Worm (Caenorhabditis elegans) whole organism, L4/young adult: ENCODE results near the gene pmp-2.

ENCODE experiments used
- W03F9.2 ChIP-seq: fragments of 150-350 bp; optimal IDR thresholded peaks from 2 replicates; lab custom pipeline; 2014; ENCODE audit warnings: missing biosample characterization, missing genetic modification characterization
- him-1 ChIP-seq: sonication (generic microtip); optimal IDR thresholded peaks from 2 replicates; lab custom pipeline; 2016; ENCODE audit warnings: missing genotype, missing genetic modification reagents, missing genetic modification characterization, missing compliant biosample characterization

ce11 chrII:6928416-6928815 lies 40.8 kb upstream of the pmp-2 start, which contains the start of gene flcn-1:
- TF ChIP-seq him-1 (tag; lab: Kevin White, UChicago) = no peak
- no peak for TF ChIP-seq W03F9.2
